Fruit fly (Drosophila melanogaster) whole organism, embryonic: ENCODE results near the gene pps.
A peak's percentile ranks its signal among the peaks of the same experiment; 100 is the strongest.

ENCODE experiments used
- C15 ChIP-seq: fragments of 200-800 bp; sonication (Bioruptor generic); IDR thresholded peaks from 3 replicates; pipeline ENCODE4 v1.3.6; 2022; ENCODE audit warnings: missing biosample characterization, missing genetic modification characterization
- CG10321 ChIP-seq: fragments of 200-800 bp; sonication (Bioruptor generic); IDR thresholded peaks from 2 replicates; pipeline ENCODE4 v1.3.6; 2022; ENCODE audit warnings: missing biosample characterization, missing genetic modification characterization
- CG11085 ChIP-seq: fragments of 200-800 bp; sonication (Bioruptor generic); IDR thresholded peaks from 2 replicates; pipeline ENCODE4 v1.3.6; 2022; ENCODE audit warnings: missing biosample characterization, missing genetic modification characterization
- CG12942 ChIP-seq: fragments of 200-800 bp; sonication (Bioruptor generic); optimal IDR thresholded peaks from 3 replicates; lab custom pipeline; 2016; ENCODE audit warnings: missing biosample characterization, missing genetic modification characterization
- CG14710 ChIP-seq: fragments of 200-800 bp; sonication (Bioruptor generic); optimal IDR thresholded peaks from 3 replicates; lab custom pipeline; 2019; ENCODE audit warnings: missing biosample characterization, mild to moderate bottlenecking, missing genetic modification characterization, moderate library complexity
- CG16815 ChIP-seq: fragments of 200-800 bp; sonication (Bioruptor generic); optimal IDR thresholded peaks from 3 replicates; lab custom pipeline; 2017; ENCODE audit warnings: missing biosample characterization, mild to moderate bottlenecking, missing genetic modification characterization
- CG17912 ChIP-seq: fragments of 200-800 bp; sonication (Bioruptor generic); optimal IDR thresholded peaks from 2 replicates; lab custom pipeline; 2018; ENCODE audit warnings: missing biosample characterization, mild to moderate bottlenecking, missing genetic modification characterization
- CG1792 ChIP-seq: fragments of 200-800 bp; sonication (Bioruptor generic); optimal IDR thresholded peaks from 2 replicates; lab custom pipeline; 2016; ENCODE audit warnings: missing biosample characterization, missing genetic modification characterization
- CG18764 ChIP-seq: fragments of 200-800 bp; sonication (Bioruptor generic); optimal IDR thresholded peaks from 3 replicates; lab custom pipeline; 2016; ENCODE audit warnings: missing biosample characterization, missing genetic modification characterization
- CG3407 ChIP-seq: fragments of 200-800 bp; sonication (Bioruptor generic); optimal IDR thresholded peaks from 2 replicates; lab custom pipeline; 2018; ENCODE audit warnings: missing biosample characterization, mild to moderate bottlenecking, missing genetic modification characterization
- CG42726 ChIP-seq: fragments of 200-800 bp; sonication (Bioruptor generic); IDR thresholded peaks from 2 replicates; pipeline ENCODE4 v1.3.6; 2022; ENCODE audit warnings: missing biosample characterization, missing genetic modification characterization; ENCODE audit not compliant: partially characterized antibody
- CG43689 ChIP-seq: fragments of 200-800 bp; sonication (Bioruptor generic); IDR thresholded peaks from 2 replicates; pipeline ENCODE4 v1.3.6; 2022; ENCODE audit warnings: missing biosample characterization, missing genetic modification characterization
- CG4404 ChIP-seq: fragments of 200-800 bp; sonication (Bioruptor generic); IDR thresholded peaks from 2 replicates; pipeline ENCODE4 v1.3.6; 2022; ENCODE audit warnings: missing biosample characterization, missing genetic modification characterization
- CG9797 ChIP-seq: fragments of 200-800 bp; sonication (Bioruptor generic); optimal IDR thresholded peaks from 3 replicates; lab custom pipeline; 2018; ENCODE audit warnings: missing biosample characterization, mild to moderate bottlenecking, missing genetic modification characterization
- Chrac-16 ChIP-seq: fragments of 200-800 bp; sonication (Bioruptor generic); optimal IDR thresholded peaks from 3 replicates; lab custom pipeline; 2016; ENCODE audit warnings: missing biosample characterization, missing genetic modification characterization
- Fer3 ChIP-seq: fragments of 200-800 bp; sonication (Bioruptor generic); optimal IDR thresholded peaks from 2 replicates; lab custom pipeline; 2018; ENCODE audit warnings: missing biosample characterization, mild to moderate bottlenecking, missing genetic modification characterization, moderate library complexity
- Hr78 ChIP-seq, 2 experiments: fragments of 200-800 bp in 1 of 2; fragments of >200 bp in 1 of 2; sonication (Bioruptor generic) in 1 of 2; optimal IDR thresholded peaks; 2 replicates each; lab custom pipeline; 2017 to 2019; ENCODE audit warnings: missing biosample characterization in 2 of 2, missing genetic modification characterization in 2 of 2, mild to moderate bottlenecking in 1 of 2, moderate library complexity in 1 of 2
- Myb ChIP-seq: fragments of 200-800 bp; sonication (Bioruptor generic); optimal IDR thresholded peaks from 2 replicates; lab custom pipeline; 2016; ENCODE audit warnings: missing biosample characterization, missing genetic modification characterization
- NfI ChIP-seq: fragments of 200-800 bp; sonication (Bioruptor generic); optimal IDR thresholded peaks from 3 replicates; lab custom pipeline; 2018; ENCODE audit warnings: missing biosample characterization, mild to moderate bottlenecking, missing genetic modification characterization, moderate library complexity
- Pdp1 ChIP-seq, 2 experiments: fragments of 200-800 bp; sonication (Bioruptor generic); optimal IDR thresholded peaks; 3 replicates each; lab custom pipeline; 2016; ENCODE audit warnings: missing biosample characterization in 2 of 2, missing genetic modification characterization in 2 of 2, mild to moderate bottlenecking in 1 of 2, moderate library complexity in 1 of 2
- TFAM ChIP-seq: fragments of 200-800 bp; sonication (Bioruptor generic); optimal IDR thresholded peaks from 2 replicates; lab custom pipeline; 2017; ENCODE audit warnings: missing biosample characterization, missing genetic modification characterization, inconsistent platforms
- ab ChIP-seq: fragments of 200-800 bp; sonication (Bioruptor generic); optimal IDR thresholded peaks from 2 replicates; lab custom pipeline; 2016; ENCODE audit warnings: missing biosample characterization, missing genetic modification characterization
- amos ChIP-seq: fragments of 200-800 bp; sonication (Bioruptor generic); IDR thresholded peaks from 2 replicates; pipeline ENCODE4 v1.3.6; 2022; ENCODE audit warnings: missing biosample characterization, missing genetic modification characterization; ENCODE audit not compliant: partially characterized antibody
- chif ChIP-seq, 2 experiments: fragments of 200-800 bp; sonication (Bioruptor generic); optimal IDR thresholded peaks; 3 replicates each; lab custom pipeline; 2016; ENCODE audit warnings: missing biosample characterization in 2 of 2, missing genetic modification characterization in 2 of 2
- corto ChIP-seq: fragments of 200-800 bp; sonication (Bioruptor generic); optimal IDR thresholded peaks from 2 replicates; lab custom pipeline; 2016; ENCODE audit warnings: missing biosample characterization, mild to moderate bottlenecking, missing genetic modification characterization, moderate library complexity
- croc ChIP-seq: fragments of 200-800 bp; sonication (Bioruptor generic); conservative IDR thresholded peaks from 3 replicates; pipeline ENCODE4 v1.3.6; 2022; ENCODE audit warnings: missing biosample characterization, missing genetic modification characterization
- da ChIP-seq: fragments of 200-800 bp; sonication (Bioruptor generic); optimal IDR thresholded peaks from 2 replicates; lab custom pipeline; 2016; ENCODE audit warnings: missing biosample characterization, missing genetic modification characterization
- dmrt11E ChIP-seq: fragments of 200-800 bp; sonication (Bioruptor generic); optimal IDR thresholded peaks from 3 replicates; lab custom pipeline; 2018; ENCODE audit warnings: missing biosample characterization, mild to moderate bottlenecking, missing genetic modification characterization, moderate library complexity
- dpn ChIP-seq, 2 experiments: fragments of 200-800 bp; sonication (Bioruptor generic); optimal IDR thresholded peaks; 3 replicates each; lab custom pipeline; 2016; ENCODE audit warnings: missing biosample characterization in 2 of 2, missing genetic modification characterization in 2 of 2
- eve ChIP-seq, 2 experiments: fragments of >200 bp; optimal IDR thresholded peaks; 2 replicates each; lab custom pipeline; 2017; ENCODE audit warnings: missing biosample characterization in 2 of 2, missing genetic modification characterization in 2 of 2
- gce ChIP-seq: fragments of 200-800 bp; sonication (Bioruptor generic); IDR thresholded peaks from 3 replicates; pipeline ENCODE4 v1.3.6; 2022; ENCODE audit warnings: missing biosample characterization, missing genetic modification characterization
- gro ChIP-seq: fragments of 200-800 bp; sonication (Bioruptor generic); optimal IDR thresholded peaks from 2 replicates; lab custom pipeline; 2016; ENCODE audit warnings: missing biosample characterization, missing genetic modification characterization
- knrl ChIP-seq: fragments of 200-800 bp; sonication (Bioruptor generic); IDR thresholded peaks from 3 replicates; pipeline ENCODE4 v1.3.6; 2022; ENCODE audit warnings: missing biosample characterization, missing genetic modification characterization; ENCODE audit not compliant: partially characterized antibody
- lab ChIP-seq: fragments of 200-800 bp; sonication (Bioruptor generic); optimal IDR thresholded peaks from 3 replicates; lab custom pipeline; 2017; ENCODE audit warnings: missing biosample characterization, missing genetic modification characterization, mild to moderate bottlenecking, moderate library complexity, missing genetic modification reagents
- lmd ChIP-seq: fragments of 200-800 bp; sonication (Bioruptor generic); IDR thresholded peaks from 2 replicates; pipeline ENCODE4 v1.3.6; 2022; ENCODE audit warnings: missing biosample characterization, missing genetic modification characterization
- mirr ChIP-seq: fragments of 200-800 bp; sonication (Bioruptor generic); optimal IDR thresholded peaks from 3 replicates; lab custom pipeline; 2018; ENCODE audit warnings: missing biosample characterization, mild to moderate bottlenecking, missing genetic modification characterization
- nerfin-2 ChIP-seq: fragments of 200-800 bp; sonication (Bioruptor generic); IDR thresholded peaks from 2 replicates; pipeline ENCODE4 v1.3.6; 2022; ENCODE audit warnings: missing biosample characterization, missing genetic modification characterization; ENCODE audit not compliant: partially characterized antibody
- nmo ChIP-seq: fragments of 200-800 bp; sonication (Bioruptor generic); optimal IDR thresholded peaks from 2 replicates; lab custom pipeline; 2018; ENCODE audit warnings: missing biosample characterization, mild to moderate bottlenecking, missing genetic modification characterization, moderate library complexity
- nom ChIP-seq: fragments of 200-800 bp; sonication (Bioruptor generic); optimal IDR thresholded peaks from 2 replicates; lab custom pipeline; 2017; ENCODE audit warnings: missing biosample characterization, missing genetic modification characterization, mild to moderate bottlenecking, moderate library complexity, missing genetic modification reagents
- onecut ChIP-seq: fragments of 200-800 bp; sonication (Bioruptor generic); IDR thresholded peaks from 2 replicates; pipeline ENCODE4 v1.3.6; 2022; ENCODE audit warnings: missing biosample characterization, missing genetic modification characterization
- pum ChIP-seq: fragments of 200-800 bp; sonication (Bioruptor generic); optimal IDR thresholded peaks from 2 replicates; lab custom pipeline; 2016; ENCODE audit warnings: missing biosample characterization, missing genetic modification characterization
- rib ChIP-seq: fragments of 200-800 bp; sonication (Bioruptor generic); IDR thresholded peaks from 2 replicates; pipeline ENCODE4 v1.3.6; 2022; ENCODE audit warnings: missing biosample characterization, missing genetic modification characterization
- run ChIP-seq: fragments of 200-800 bp; sonication (Bioruptor generic); optimal IDR thresholded peaks from 3 replicates; lab custom pipeline; 2018; ENCODE audit warnings: missing biosample characterization, mild to moderate bottlenecking, missing genetic modification characterization
- ssp ChIP-seq: fragments of 200-800 bp; sonication (Bioruptor generic); IDR thresholded peaks from 2 replicates; pipeline ENCODE4 v1.3.6; 2022; ENCODE audit warnings: missing biosample characterization, missing genetic modification characterization
- stwl ChIP-seq: fragments of 200-800 bp; sonication (Bioruptor generic); optimal IDR thresholded peaks from 3 replicates; lab custom pipeline; 2018; ENCODE audit warnings: missing biosample characterization, mild to moderate bottlenecking, missing genetic modification characterization, moderate library complexity
- tgo ChIP-seq: fragments of 200-800 bp; sonication (Bioruptor generic); IDR thresholded peaks from 3 replicates; pipeline ENCODE4 v1.3.6; 2022; ENCODE audit warnings: missing biosample characterization, missing genetic modification characterization
- trh ChIP-seq: fragments of 200-800 bp; sonication (Bioruptor generic); optimal IDR thresholded peaks from 2 replicates; lab custom pipeline; 2016; ENCODE audit warnings: missing biosample characterization, missing genetic modification characterization
- ttk ChIP-seq: fragments of 200-800 bp; sonication (Bioruptor generic); IDR thresholded peaks from 2 replicates; pipeline ENCODE4 v2.1.2; 2022; ENCODE audit warnings: missing biosample characterization, missing genetic modification characterization
- zfh2 ChIP-seq: fragments of 200-800 bp; sonication (Bioruptor generic); optimal IDR thresholded peaks from 2 replicates; lab custom pipeline; 2016; ENCODE audit warnings: missing biosample characterization, missing genetic modification characterization

Gene pps

dm6 chr3R:12442601-12443533 is 29.2 kb downstream of the pps start (continued):
- TF ChIP-seq dmrt11E (tag; lab: Kevin White, UChicago) = no peak
- TF ChIP-seq ssp (GFP tag; lab: Robert Waterston, UW) = no peak
- no peak for TF ChIP-seq stwl (tag; lab: Kevin White, UChicago)
- peak; percentile 15 for TF ChIP-seq CG16815 (GFP tag; lab: Kevin White, UChicago)
- TF ChIP-seq CG43689 (GFP tag; lab: Robert Waterston, UW) = no peak
- peak; percentile 24; the same call in 1 of the 2 replicates for TF ChIP-seq lmd (GFP tag; lab: Robert Waterston, UW)
- peak in 1 of 2 experiments; percentile 21 for TF ChIP-seq Hr78 (GFP tag; optimal IDR thresholded peaks at IDR 0.05; lab: Kevin White, UChicago)
- no peak for TF ChIP-seq TFAM
- no peak for TF ChIP-seq CG3407 (GFP tag; lab: Kevin White, UChicago)
- TF ChIP-seq knrl = no peak
- TF ChIP-seq CG12942 (GFP tag; lab: Kevin White, UChicago) = no peak
- no peak for TF ChIP-seq onecut (GFP tag; lab: Robert Waterston, UW)
- no peak for TF ChIP-seq ab (GFP tag; lab: Kevin White, UChicago)
- TF ChIP-seq corto (GFP tag; lab: Kevin White, UChicago) = peak; percentile 50
- no peak for TF ChIP-seq CG18764 (GFP tag; lab: Kevin White, UChicago)
- TF ChIP-seq CG9797 (GFP tag; lab: Kevin White, UChicago) = no peak
- no peak for TF ChIP-seq nerfin-2
- TF ChIP-seq croc (GFP tag; lab: Robert Waterston, UW) = no peak
- peak; percentile 47 for TF ChIP-seq lab (GFP tag; lab: Kevin White, UChicago)
- no peak for TF ChIP-seq C15 (GFP tag; lab: Robert Waterston, UW)
- no peak for TF ChIP-seq CG42726 (GFP tag; lab: Robert Waterston, UW)
- TF ChIP-seq gce (GFP tag; lab: Robert Waterston, UW) = no peak
- no peak for TF ChIP-seq trh
- peak; percentile 23 for TF ChIP-seq NfI (GFP tag; lab: Kevin White, UChicago)
- TF ChIP-seq dpn (GFP tag; optimal IDR thresholded peaks at IDR 0.05; lab: Kevin White, UChicago) = no peak
- no peak for TF ChIP-seq eve (GFP tag; optimal IDR thresholded peaks at IDR 0.05; lab: Kevin White, UChicago)
- TF ChIP-seq Chrac-16 (GFP tag; lab: Kevin White, UChicago) = no peak
- TF ChIP-seq zfh2 (GFP tag; lab: Kevin White, UChicago) = peak; percentile 21
- peak; percentile 76 for TF ChIP-seq CG10321 (GFP tag; lab: Robert Waterston, UW)
- TF ChIP-seq CG4404 (GFP tag; lab: Robert Waterston, UW) = no peak
- no peak for TF ChIP-seq chif (GFP tag; optimal IDR thresholded peaks at IDR 0.05; lab: Kevin White, UChicago)
- peak; percentile 35 for TF ChIP-seq Fer3 (tag; lab: Kevin White, UChicago)
- 0 out of 2 replicates have a peak, but pooled peaks have one; percentile 42 for TF ChIP-seq rib (GFP tag; lab: Robert Waterston, UW)
- no peak for TF ChIP-seq CG17912 (GFP tag; lab: Kevin White, UChicago)
- no peak for TF ChIP-seq nmo (GFP tag; lab: Kevin White, UChicago)
- no peak for TF ChIP-seq da (GFP tag; lab: Kevin White, UChicago)
- TF ChIP-seq CG1792 = no peak
- no peak for TF ChIP-seq Myb
- TF ChIP-seq pum (GFP tag; lab: Kevin White, UChicago) = no peak
- TF ChIP-seq mirr (GFP tag; lab: Kevin White, UChicago) = no peak
- no peak for TF ChIP-seq gro (GFP tag; lab: Kevin White, UChicago)
- TF ChIP-seq CG14710 = no peak
- no peak for TF ChIP-seq run (tag; lab: Kevin White, UChicago)
- peak in 1 of 2 experiments; percentile 27 for TF ChIP-seq Pdp1 (GFP tag; optimal IDR thresholded peaks at IDR 0.05; lab: Kevin White, UChicago)
- TF ChIP-seq amos (GFP tag; lab: Robert Waterston, UW) = no peak
- TF ChIP-seq ttk = no peak
- TF ChIP-seq CG11085 = no peak
- TF ChIP-seq tgo = no peak
- peak; percentile 23 for TF ChIP-seq nom (GFP tag; lab: Kevin White, UChicago)
